Worm (Caenorhabditis elegans) whole organism, early embryonic: ENCODE measurements around the gene F08G12.5.

Experiments used
- aly-1 ChIP-seq: sonication (generic microtip); optimal IDR thresholded peaks from 2 replicates; lab custom pipeline; 2016; ENCODE audit warnings: missing genetic modification characterization, missing compliant biosample characterization
- ama-1 ChIP-seq: fragments of 150-350 bp; optimal IDR thresholded peaks from 2 replicates; lab custom pipeline; 2014
- ets-7 ChIP-seq: sonication (generic microtip); optimal IDR thresholded peaks from 2 replicates; lab custom pipeline; 2016; ENCODE audit warnings: missing genotype, missing genetic modification characterization, missing compliant biosample characterization
- flt-1 ChIP-seq: fragments of 200-800 bp; sonication (Bioruptor generic); IDR thresholded peaks from 2 replicates; pipeline ENCODE4 v1.3.6; 2022; ENCODE audit warnings: missing genetic modification characterization, missing compliant biosample characterization

ce11 chrX:11281148-11281547 is 28.9 kb downstream of the F08G12.5 start, which contains the start of gene F38B2.6:
- TF ChIP-seq ets-7 (tag; lab: Kevin White, UChicago) (no peak), flt-1 (GFP tag; lab: Robert Waterston, UW) (no peak), ama-1 (lab: Kevin White, UChicago) (no peak), aly-1 (no peak)
